Worm (Caenorhabditis elegans): ENCODE results near the gene T24E12.10.
"Not testable (repeated sequence)": the region's sequence is repeated elsewhere in the genome, so short reads cannot be mapped to it uniquely, and the experiment has no call there.

The T24E12.10 gene

ce11 chrII:3761599-3761998 lies 11.4 kb downstream of the T24E12.10 start, which contains the start of gene T24E12.6:
Gene T24E12.6, minus strand, starts transcription at chrII:3761699.
- TF ChIP-seq flt-1 (GFP tag; IDR thresholded peaks at IDR 0.05); ets-7 (tag; optimal IDR thresholded peaks at IDR 0.05); scrt-1 (GFP tag; IDR thresholded peaks at IDR 0.05): not testable (repeated sequence)

ce11 chrII:3759010-3759409 lies 14.0 kb downstream of the T24E12.10 start, which contains the start of gene T24E12.12:
Gene T24E12.12, plus strand, starts transcription at chrII:3759290.
- TF ChIP-seq hmbx-1 (tag; optimal IDR thresholded peaks at IDR 0.05) (no peak), ama-1 (optimal IDR thresholded peaks at IDR 0.05) (no peak), pes-1 (GFP tag; IDR thresholded peaks at IDR 0.05) (no peak), tbx-11 (GFP tag; IDR thresholded peaks at IDR 0.05) (no peak), tra-4 (tag; optimal IDR thresholded peaks at IDR 0.05) (no peak), hmg-4 (GFP tag; optimal IDR thresholded peaks at IDR 0.05) (no peak), ets-7 (tag; optimal IDR thresholded peaks at IDR 0.05) (no peak), scrt-1 (GFP tag; IDR thresholded peaks at IDR 0.05) (no peak), hnd-1 (tag; optimal IDR thresholded peaks at IDR 0.05) (no peak)

- TF ChIP-seq hmg-4 (GFP tag; optimal IDR thresholded peaks at IDR 0.05) (no peak), ceh-36 (tag; optimal IDR thresholded peaks at IDR 0.05) (no peak), aly-1 (tag; optimal IDR thresholded peaks at IDR 0.05) (no peak), hmbx-1 (tag; optimal IDR thresholded peaks at IDR 0.05) (no peak), tbx-11 (GFP tag; IDR thresholded peaks at IDR 0.05) (no peak), B0310.2 (tag; optimal IDR thresholded peaks at IDR 0.05) (no peak), tra-4 (tag; optimal IDR thresholded peaks at IDR 0.05) (no peak), ceh-13 (GFP tag; optimal IDR thresholded peaks at IDR 0.05) (no peak), scrt-1 (GFP tag; IDR thresholded peaks at IDR 0.05) (no peak), tbx-37 (GFP tag; conservative IDR thresholded peaks at IDR 0.05) (no peak), flt-1 (GFP tag; IDR thresholded peaks at IDR 0.05) (no peak), ama-1 (optimal IDR thresholded peaks at IDR 0.05) (no peak), sea-1 (GFP tag; conservative IDR thresholded peaks at IDR 0.05) (no peak)
Observed at ce11 chrII:3757499-3757898, 15.5 kb downstream of the T24E12.10 start, which contains the start of gene srx-111. Gene srx-111, plus strand, starts transcription at chrII:3757799.

- no peak for TF ChIP-seq pes-1 (GFP tag; IDR thresholded peaks at IDR 0.05)
- TF ChIP-seq flt-1 (GFP tag; IDR thresholded peaks at IDR 0.05), result no peak
- TF ChIP-seq ama-1 (optimal IDR thresholded peaks at IDR 0.05), result no peak
- no peak for TF ChIP-seq hmg-4 (GFP tag; optimal IDR thresholded peaks at IDR 0.05)
- no peak for TF ChIP-seq tbx-37 (GFP tag; conservative IDR thresholded peaks at IDR 0.05)
Observed at ce11 chrII:3753598-3753997, 19.4 kb downstream of the T24E12.10 start, which contains the start of gene rcd-1. Gene rcd-1, plus strand, starts transcription at chrII:3753898.

- TF ChIP-seq tbx-11 (GFP tag; IDR thresholded peaks at IDR 0.05) (no peak), pes-1 (GFP tag; IDR thresholded peaks at IDR 0.05) (no peak), B0310.2 (tag; optimal IDR thresholded peaks at IDR 0.05) (no peak), sea-1 (GFP tag; conservative IDR thresholded peaks at IDR 0.05) (no peak), F13C5.2 (tag; optimal IDR thresholded peaks at IDR 0.05) (no peak), ama-1 (optimal IDR thresholded peaks at IDR 0.05) (no peak), ceh-36 (tag; optimal IDR thresholded peaks at IDR 0.05) (no peak), ets-7 (tag; optimal IDR thresholded peaks at IDR 0.05) (no peak), ceh-13 (GFP tag; optimal IDR thresholded peaks at IDR 0.05) (no peak), tra-4 (tag; optimal IDR thresholded peaks at IDR 0.05) (no peak), flt-1 (GFP tag; IDR thresholded peaks at IDR 0.05) (no peak), tbx-37 (GFP tag; conservative IDR thresholded peaks at IDR 0.05) (no peak), aly-1 (tag; optimal IDR thresholded peaks at IDR 0.05) (no peak), hnd-1 (tag; optimal IDR thresholded peaks at IDR 0.05) (no peak), scrt-1 (GFP tag; IDR thresholded peaks at IDR 0.05) (no peak), hmg-4 (GFP tag; optimal IDR thresholded peaks at IDR 0.05) (no peak), hmbx-1 (tag; optimal IDR thresholded peaks at IDR 0.05) (no peak)
Observed at ce11 chrII:3752184-3752583, 20.8 kb downstream of the T24E12.10 start, which contains the start of gene sdz-11. Gene sdz-11, minus strand, starts transcription at chrII:3752284.

ce11 chrII:3750685-3751084 lies 22.3 kb downstream of the T24E12.10 start, which contains the start of gene fbxb-91:
Gene fbxb-91, minus strand, starts transcription at chrII:3750785.
- TF ChIP-seq tra-4 (tag; optimal IDR thresholded peaks at IDR 0.05) (no peak), tbx-37 (GFP tag; conservative IDR thresholded peaks at IDR 0.05) (no peak), sea-1 (GFP tag; conservative IDR thresholded peaks at IDR 0.05) (no peak), tbx-11 (GFP tag; IDR thresholded peaks at IDR 0.05) (no peak), hmg-4 (GFP tag; optimal IDR thresholded peaks at IDR 0.05) (no peak), ceh-36 (tag; optimal IDR thresholded peaks at IDR 0.05) (no peak), hmbx-1 (tag; optimal IDR thresholded peaks at IDR 0.05) (no peak), flt-1 (GFP tag; IDR thresholded peaks at IDR 0.05) (no peak), aly-1 (tag; optimal IDR thresholded peaks at IDR 0.05) (no peak), pes-1 (GFP tag; IDR thresholded peaks at IDR 0.05) (no peak), ama-1 (optimal IDR thresholded peaks at IDR 0.05) (no peak), F13C5.2 (tag; optimal IDR thresholded peaks at IDR 0.05) (no peak), hnd-1 (tag; optimal IDR thresholded peaks at IDR 0.05) (no peak), B0310.2 (tag; optimal IDR thresholded peaks at IDR 0.05) (no peak), ets-7 (tag; optimal IDR thresholded peaks at IDR 0.05) (no peak), ceh-13 (GFP tag; optimal IDR thresholded peaks at IDR 0.05) (no peak), scrt-1 (GFP tag; IDR thresholded peaks at IDR 0.05) (no peak)

ce11 chrII:3748719-3749118 lies 24.3 kb downstream of the T24E12.10 start, which contains the start of gene fbxb-90:
Gene fbxb-90, minus strand, starts transcription at chrII:3748819.
- no peak for TF ChIP-seq aly-1 (tag; optimal IDR thresholded peaks at IDR 0.05)
- TF ChIP-seq ets-7 (tag; optimal IDR thresholded peaks at IDR 0.05), result no peak
- no peak for TF ChIP-seq ama-1 (optimal IDR thresholded peaks at IDR 0.05)
- TF ChIP-seq pes-1 (GFP tag; IDR thresholded peaks at IDR 0.05), result no peak
- no peak for TF ChIP-seq hnd-1 (tag; optimal IDR thresholded peaks at IDR 0.05)
- TF ChIP-seq tbx-11 (GFP tag; IDR thresholded peaks at IDR 0.05), result no peak
- no peak for TF ChIP-seq sea-1 (GFP tag; conservative IDR thresholded peaks at IDR 0.05)
- TF ChIP-seq tra-4 (tag; optimal IDR thresholded peaks at IDR 0.05), result no peak
- no peak for TF ChIP-seq ceh-13 (GFP tag; optimal IDR thresholded peaks at IDR 0.05)
- TF ChIP-seq F13C5.2 (tag; optimal IDR thresholded peaks at IDR 0.05), result no peak
- no peak for TF ChIP-seq hmg-4 (GFP tag; optimal IDR thresholded peaks at IDR 0.05)
- no peak for TF ChIP-seq hmbx-1 (tag; optimal IDR thresholded peaks at IDR 0.05)
- TF ChIP-seq flt-1 (GFP tag; IDR thresholded peaks at IDR 0.05), result no peak
- TF ChIP-seq scrt-1 (GFP tag; IDR thresholded peaks at IDR 0.05), result no peak
- TF ChIP-seq ceh-36 (tag; optimal IDR thresholded peaks at IDR 0.05), result no peak
- TF ChIP-seq B0310.2 (tag; optimal IDR thresholded peaks at IDR 0.05), result no peak
- no peak for TF ChIP-seq tbx-37 (GFP tag; conservative IDR thresholded peaks at IDR 0.05)
